Fruit fly (Drosophila melanogaster): ENCODE data around the gene Ace.
A peak's percentile ranks its signal among the peaks of the same experiment; 100 is the strongest.

Ace gene

dm6 chr3R:13288763-13289312, 29.5 kb upstream of the Ace start, which contains the start of gene apn (continued):
- TF ChIP-seq CG43689 (GFP tag; IDR thresholded peaks at IDR 0.05): no peak
- TF ChIP-seq CG3407 (GFP tag; optimal IDR thresholded peaks at IDR 0.05): no peak
- TF ChIP-seq wor (GFP tag; IDR thresholded peaks at IDR 0.05): 0 out of 2 replicates have a peak, but pooled peaks have one; percentile 23
- no peak for TF ChIP-seq CG15269 (tag; optimal IDR thresholded peaks at IDR 0.05)
- TF ChIP-seq run (tag; optimal IDR thresholded peaks at IDR 0.05): no peak
- no peak for TF ChIP-seq en (GFP tag; optimal IDR thresholded peaks at IDR 0.05)
- no peak for TF ChIP-seq gfzf (GFP tag; optimal IDR thresholded peaks at IDR 0.05)
- no peak for TF ChIP-seq Kr (GFP tag; optimal IDR thresholded peaks at IDR 0.05)
- TF ChIP-seq CG11504 (tag; optimal IDR thresholded peaks at IDR 0.05): no peak
- TF ChIP-seq pzg (GFP tag; optimal IDR thresholded peaks at IDR 0.05): no peak
- TF ChIP-seq CG8944 (GFP tag; optimal IDR thresholded peaks at IDR 0.05): no peak
- TF ChIP-seq CG13775 (GFP tag; optimal IDR thresholded peaks at IDR 0.05): no peak
- no peak for TF ChIP-seq ase (GFP tag; IDR thresholded peaks at IDR 0.05)
- TF ChIP-seq Sox102F (GFP tag; optimal IDR thresholded peaks at IDR 0.05): peak; percentile 55
- no peak for TF ChIP-seq HLHmδ (GFP tag; optimal IDR thresholded peaks at IDR 0.05)
- no peak for TF ChIP-seq CG32772 (GFP tag; IDR thresholded peaks at IDR 0.05)
- no peak for TF ChIP-seq Med (GFP tag)
- no peak for TF ChIP-seq CG6813 (GFP tag; optimal IDR thresholded peaks at IDR 0.05)
- no peak for TF ChIP-seq gcm (GFP tag; optimal IDR thresholded peaks at IDR 0.05)
- no peak for TF ChIP-seq CG12219 (GFP tag; optimal IDR thresholded peaks at IDR 0.05)
- TF ChIP-seq trh (GFP tag; optimal IDR thresholded peaks at IDR 0.05): no peak
- TF ChIP-seq ab (GFP tag; optimal IDR thresholded peaks at IDR 0.05): no peak
- peak; percentile 23 for TF ChIP-seq lab (GFP tag; optimal IDR thresholded peaks at IDR 0.05)
- no peak for TF ChIP-seq BEAF-32 (GFP tag; optimal IDR thresholded peaks at IDR 0.05)
- TF ChIP-seq CG17385 (GFP tag; optimal IDR thresholded peaks at IDR 0.05): no peak
- no peak for TF ChIP-seq CG11723 (GFP tag; optimal IDR thresholded peaks at IDR 0.05)
- TF ChIP-seq zen (tag; optimal IDR thresholded peaks at IDR 0.05): no peak
- TF ChIP-seq CG8388 (GFP tag; optimal IDR thresholded peaks at IDR 0.05): peak; percentile 37
- TF ChIP-seq CG11560 (tag; IDR thresholded peaks at IDR 0.05): no peak
- TF ChIP-seq rib (GFP tag; IDR thresholded peaks at IDR 0.05): no peak
- no peak for TF ChIP-seq lov (optimal IDR thresholded peaks at IDR 0.05)
- no peak for TF ChIP-seq lov (GFP tag; IDR thresholded peaks at IDR 0.05)
- TF ChIP-seq Spps (tag; optimal IDR thresholded peaks at IDR 0.05): no peak
- peak; percentile 65; the same call in 1 of the 2 replicates for TF ChIP-seq CG17328 (GFP tag; IDR thresholded peaks at IDR 0.05)
- no peak for TF ChIP-seq trem (tag; optimal IDR thresholded peaks at IDR 0.05)
- no peak for TF ChIP-seq CG8290 (GFP tag; optimal IDR thresholded peaks at IDR 0.05)
- no peak for TF ChIP-seq CG8290 (tag; optimal IDR thresholded peaks at IDR 0.05)
- TF ChIP-seq CG10209 (GFP tag; optimal IDR thresholded peaks at IDR 0.05): peak; percentile 11
- no peak for TF ChIP-seq Hr51 (GFP tag; optimal IDR thresholded peaks at IDR 0.05)
- TF ChIP-seq CG13123 (GFP tag; optimal IDR thresholded peaks at IDR 0.05): no peak
- peak; percentile 58 for TF ChIP-seq vvl (GFP tag; IDR thresholded peaks at IDR 0.05)
- no peak for TF ChIP-seq exex (tag; optimal IDR thresholded peaks at IDR 0.05)
- TF ChIP-seq CG9932 (GFP tag; IDR thresholded peaks at IDR 0.05): no peak
- no peak for TF ChIP-seq gro (GFP tag; optimal IDR thresholded peaks at IDR 0.05)
- 0 out of 2 replicates have a peak, but pooled peaks have one; percentile 7 for TF ChIP-seq H2.0 (GFP tag; IDR thresholded peaks at IDR 0.05)
- TF ChIP-seq maf-S (GFP tag; optimal IDR thresholded peaks at IDR 0.05): no peak
- TF ChIP-seq Max (GFP tag; optimal IDR thresholded peaks at IDR 0.05): no peak
- TF ChIP-seq CG15514 (GFP tag; optimal IDR thresholded peaks at IDR 0.05): no peak
- TF ChIP-seq HmgZ (tag; optimal IDR thresholded peaks at IDR 0.05): no peak
- no peak for TF ChIP-seq gcm2 (GFP tag; optimal IDR thresholded peaks at IDR 0.05)
- no peak for TF ChIP-seq da (GFP tag; optimal IDR thresholded peaks at IDR 0.05)
